Worm (Caenorhabditis elegans) whole organism, L1 larva: ENCODE data around the gene nspg-3.

Source experiments
- C34B4.2 ChIP-seq: sonication (generic microtip); optimal IDR thresholded peaks from 2 replicates; lab custom pipeline; 2017; ENCODE audit warnings: mild to moderate bottlenecking, missing genetic modification characterization, missing compliant biosample characterization
- F16B12.6 ChIP-seq: fragments of 150-350 bp; optimal IDR thresholded peaks from 2 replicates; lab custom pipeline; 2014; ENCODE audit warnings: missing biosample characterization, missing genetic modification characterization
- aha-1 ChIP-seq: fragments of 150-350 bp; optimal IDR thresholded peaks from 2 replicates; lab custom pipeline; 2014; ENCODE audit warnings: missing biosample characterization, missing genetic modification characterization
- alr-1 ChIP-seq: fragments of 200-800 bp; sonication (Bioruptor generic); optimal IDR thresholded peaks from 2 replicates; lab custom pipeline; 2018; ENCODE audit warnings: borderline replicate concordance, mild to moderate bottlenecking, missing genetic modification characterization, missing compliant biosample characterization
- aly-2 ChIP-seq: fragments of 150-350 bp; optimal IDR thresholded peaks from 2 replicates; lab custom pipeline; 2014; ENCODE audit warnings: missing biosample characterization, missing genetic modification characterization
- ceh-88 ChIP-seq: fragments of 200-800 bp; sonication (Bioruptor generic); IDR thresholded peaks from 2 replicates; pipeline ENCODE4 v1.3.6; 2022; ENCODE audit warnings: missing genetic modification characterization, missing compliant biosample characterization
- ceh-90 ChIP-seq: sonication (generic microtip); optimal IDR thresholded peaks from 2 replicates; lab custom pipeline; 2016; ENCODE audit warnings: missing genetic modification characterization, missing compliant biosample characterization
- ces-1 ChIP-seq: fragments of 150-350 bp; optimal IDR thresholded peaks from 2 replicates; lab custom pipeline; 2014; ENCODE audit warnings: missing biosample characterization, missing genetic modification reagents, missing genetic modification characterization
- dpl-1 ChIP-seq, 3 experiments: fragments of 150-350 bp in 2 of 3; sonication (generic microtip) in 1 of 3; optimal IDR thresholded peaks; 2 replicates each; lab custom pipeline; 2014 to 2017; ENCODE audit warnings: missing biosample characterization in 3 of 3, missing genetic modification characterization in 3 of 3, missing genetic modification reagents in 3 of 3
- dsc-1 ChIP-seq: sonication (generic microtip); optimal IDR thresholded peaks from 2 replicates; lab custom pipeline; 2016; ENCODE audit warnings: mild to moderate bottlenecking, missing genetic modification characterization, missing compliant biosample characterization
- efl-3 ChIP-seq: fragments of 200-800 bp; sonication (Bioruptor generic); optimal IDR thresholded peaks from 2 replicates; lab custom pipeline; 2018; ENCODE audit warnings: mild to moderate bottlenecking, missing genetic modification characterization, missing compliant biosample characterization
- egl-27 ChIP-seq, 2 experiments: fragments of 150-350 bp in 1 of 2; sonication (generic microtip); optimal IDR thresholded peaks; 3 replicates each; lab custom pipeline; 2017 to 2018; ENCODE audit warnings: missing biosample characterization in 2 of 2, missing genetic modification characterization in 2 of 2, missing genetic modification reagents in 2 of 2
- elt-2 ChIP-seq: sonication (generic microtip); optimal IDR thresholded peaks from 2 replicates; lab custom pipeline; 2016; ENCODE audit warnings: missing genetic modification characterization, mild to moderate bottlenecking, inconsistent platforms, missing compliant biosample characterization, missing genetic modification reagents
- elt-3 ChIP-seq, 6 experiments: fragments of 150-350 bp in 1 of 6; sonication (generic microtip); optimal IDR thresholded peaks; 2 replicates each; lab custom pipeline; 2017 to 2018; ENCODE audit warnings: missing biosample characterization in 6 of 6, missing genetic modification characterization in 6 of 6, inconsistent platforms in 1 of 6
- ets-5 ChIP-seq: fragments of 200-800 bp; sonication (Bioruptor generic); IDR thresholded peaks from 2 replicates; pipeline ENCODE4 v1.3.6; 2022; ENCODE audit warnings: missing genetic modification characterization, missing compliant biosample characterization
- fos-1 ChIP-seq: fragments of 150-350 bp; optimal IDR thresholded peaks from 2 replicates; lab custom pipeline; 2014; ENCODE audit warnings: missing biosample characterization, missing genetic modification characterization
- hlh-17 ChIP-seq: fragments of 200-800 bp; sonication (Bioruptor generic); optimal IDR thresholded peaks from 2 replicates; lab custom pipeline; 2018; ENCODE audit warnings: missing genetic modification characterization, mild to moderate bottlenecking, missing compliant biosample characterization, moderate library complexity, borderline replicate concordance
- hlh-4 ChIP-seq: sonication (generic microtip); optimal IDR thresholded peaks from 2 replicates; lab custom pipeline; 2016; ENCODE audit warnings: mild to moderate bottlenecking, missing genetic modification characterization, missing compliant biosample characterization
- hpl-2 ChIP-seq: fragments of 150-350 bp; optimal IDR thresholded peaks from 2 replicates; lab custom pipeline; 2014; ENCODE audit warnings: missing biosample characterization, missing genetic modification reagents, missing genetic modification characterization
- jun-1 ChIP-seq: fragments of 150-350 bp; optimal IDR thresholded peaks from 2 replicates; lab custom pipeline; 2014; ENCODE audit warnings: missing biosample characterization, missing genetic modification reagents, missing genetic modification characterization
- lin-13 ChIP-seq: fragments of 150-350 bp; optimal IDR thresholded peaks from 2 replicates; lab custom pipeline; 2014; ENCODE audit warnings: missing biosample characterization, missing genetic modification reagents, missing genetic modification characterization
- lin-14 ChIP-seq: fragments of 200-800 bp; sonication (Bioruptor generic); optimal IDR thresholded peaks from 2 replicates; lab custom pipeline; 2018; ENCODE audit warnings: mild to moderate bottlenecking, missing genetic modification characterization, moderate library complexity, missing compliant biosample characterization
- lin-15B ChIP-seq: fragments of 150-350 bp; sonication (generic microtip); optimal IDR thresholded peaks from 3 replicates; lab custom pipeline; 2014; ENCODE audit warnings: missing biosample characterization, missing genetic modification characterization
- lin-35 ChIP-seq, 2 experiments: fragments of 150-350 bp; optimal IDR thresholded peaks; 2 replicates each; lab custom pipeline; 2014; ENCODE audit warnings: missing biosample characterization in 2 of 2, missing genetic modification characterization in 2 of 2, missing genetic modification reagents in 2 of 2
- lin-39 ChIP-seq: fragments of 150-350 bp; optimal IDR thresholded peaks from 2 replicates; lab custom pipeline; 2014; ENCODE audit warnings: missing biosample characterization, missing genetic modification reagents, missing genetic modification characterization
- lir-3 ChIP-seq: sonication (generic microtip); optimal IDR thresholded peaks from 2 replicates; lab custom pipeline; 2016; ENCODE audit warnings: mild to moderate bottlenecking, missing genetic modification characterization, moderate library complexity, missing compliant biosample characterization; ENCODE audit not compliant: poor library complexity
- mab-9 ChIP-seq: fragments of 200-800 bp; sonication (Bioruptor generic); IDR thresholded peaks from 2 replicates; pipeline ENCODE4 v1.3.6; 2022; ENCODE audit warnings: missing genetic modification reagents, missing genetic modification characterization, missing compliant biosample characterization
- nhr-19 ChIP-seq: fragments of 200-800 bp; sonication (Bioruptor generic); conservative IDR thresholded peaks from 2 replicates; pipeline ENCODE4 v1.3.6; 2022; ENCODE audit warnings: missing genetic modification characterization, missing compliant biosample characterization
- nhr-20 ChIP-seq: sonication (generic microtip); optimal IDR thresholded peaks from 2 replicates; lab custom pipeline; 2016; ENCODE audit warnings: mild to moderate bottlenecking, missing genetic modification characterization, missing compliant biosample characterization
- nhr-28 ChIP-seq: fragments of 150-350 bp; optimal IDR thresholded peaks from 2 replicates; lab custom pipeline; 2014; ENCODE audit warnings: missing biosample characterization, missing genetic modification characterization
- nhr-47 ChIP-seq: sonication (generic microtip); optimal IDR thresholded peaks from 2 replicates; lab custom pipeline; 2016; ENCODE audit warnings: mild to moderate bottlenecking, missing genetic modification characterization, moderate library complexity, missing compliant biosample characterization
- nhr-77 ChIP-seq: fragments of 150-350 bp; optimal IDR thresholded peaks from 2 replicates; lab custom pipeline; 2014; ENCODE audit warnings: missing biosample characterization, missing genetic modification characterization
- nhr-84 ChIP-seq: sonication (generic microtip); optimal IDR thresholded peaks from 2 replicates; lab custom pipeline; 2017; ENCODE audit warnings: missing biosample characterization, missing genetic modification characterization
- pqm-1 ChIP-seq: sonication (generic microtip); optimal IDR thresholded peaks from 3 replicates; lab custom pipeline; 2017; ENCODE audit warnings: missing biosample characterization, missing genetic modification characterization
- snpc-4 ChIP-seq: fragments of 150-350 bp; optimal IDR thresholded peaks from 2 replicates; lab custom pipeline; 2014; ENCODE audit warnings: missing biosample characterization, missing genetic modification characterization
- snu-23 ChIP-seq: sonication (generic microtip); optimal IDR thresholded peaks from 2 replicates; lab custom pipeline; 2016; ENCODE audit warnings: missing genetic modification characterization, missing compliant biosample characterization
- sox-4 ChIP-seq: sonication (generic microtip); optimal IDR thresholded peaks from 2 replicates; lab custom pipeline; 2016; ENCODE audit warnings: missing genetic modification characterization, missing compliant biosample characterization
- sptf-1 ChIP-seq: fragments of 150-350 bp; optimal IDR thresholded peaks from 2 replicates; lab custom pipeline; 2014; ENCODE audit warnings: missing biosample characterization, missing genetic modification characterization
- tbx-2 ChIP-seq: sonication (generic microtip); optimal IDR thresholded peaks from 2 replicates; lab custom pipeline; 2016; ENCODE audit warnings: missing genetic modification characterization, missing compliant biosample characterization
- unc-130 ChIP-seq: fragments of 150-350 bp; optimal IDR thresholded peaks from 2 replicates; lab custom pipeline; 2017; ENCODE audit warnings: missing biosample characterization, missing genetic modification characterization, inconsistent platforms
- unc-86 ChIP-seq: sonication (generic microtip); optimal IDR thresholded peaks from 2 replicates; lab custom pipeline; 2016; ENCODE audit warnings: missing genetic modification characterization, missing compliant biosample characterization
- unc-98 ChIP-seq: fragments of 200-800 bp; sonication (Bioruptor generic); IDR thresholded peaks from 2 replicates; pipeline ENCODE4 v1.3.6; 2022; ENCODE audit warnings: missing genetic modification characterization, missing compliant biosample characterization
- vab-15 ChIP-seq: sonication (generic microtip); optimal IDR thresholded peaks from 2 replicates; lab custom pipeline; 2017; ENCODE audit warnings: missing genotype, mild to moderate bottlenecking, missing genetic modification characterization, missing compliant biosample characterization
- xbp-1 ChIP-seq: sonication (generic microtip); optimal IDR thresholded peaks from 2 replicates; lab custom pipeline; 2016; ENCODE audit warnings: missing genetic modification characterization, missing compliant biosample characterization
- zip-4 ChIP-seq: fragments of 200-800 bp; sonication (Bioruptor generic); optimal IDR thresholded peaks from 2 replicates; lab custom pipeline; 2018; ENCODE audit warnings: mild to moderate bottlenecking, missing genetic modification characterization, moderate library complexity, missing compliant biosample characterization
- ztf-11 ChIP-seq, 2 experiments: sonication (generic microtip); optimal IDR thresholded peaks; 2 replicates each; lab custom pipeline; 2016 to 2017; ENCODE audit warnings: missing genetic modification characterization in 2 of 2, missing biosample characterization in 1 of 2, missing compliant biosample characterization in 1 of 2
- ztf-4 ChIP-seq: fragments of 150-350 bp; optimal IDR thresholded peaks from 2 replicates; lab custom pipeline; 2014; ENCODE audit warnings: missing biosample characterization, missing genetic modification characterization

The nspg-3 gene

DNA sequence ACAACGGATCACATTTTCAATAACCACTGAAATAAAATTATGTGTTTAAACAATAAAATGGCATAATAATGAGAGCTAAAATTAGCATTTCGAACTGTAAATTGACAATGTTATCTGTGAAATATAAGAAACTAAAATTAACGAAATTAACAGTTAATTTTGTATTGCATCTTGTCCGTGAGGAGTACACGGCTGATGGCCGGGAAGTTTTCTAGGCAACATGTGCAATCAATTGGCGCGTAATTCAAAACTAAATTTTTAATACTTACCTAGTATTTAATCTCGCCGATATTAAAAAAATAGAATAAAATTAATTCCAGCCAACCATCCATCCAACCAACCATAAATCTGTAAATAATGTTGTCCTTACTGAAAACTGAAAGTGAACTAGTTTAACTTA lies 30.1 kb upstream of the nspg-3 start (continued):
- TF ChIP-seq ztf-4 (peak; percentile 76), hlh-17 (GFP tag; lab: Kevin White, UChicago) (peak; percentile 53), lin-39 (tag; lab: Kevin White, UChicago) (peak; percentile 85), aly-2 (tag; lab: Kevin White, UChicago) (peak; percentile 59), nhr-20 (tag; lab: Kevin White, UChicago) (peak; percentile 94), jun-1 (peak; percentile 58), snpc-4 (tag; lab: Kevin White, UChicago) (peak; percentile 62), unc-130 (tag; lab: Kevin White, UChicago) (peak; percentile 87), nhr-47 (tag; lab: Kevin White, UChicago) (peak; percentile 94), unc-86 (tag; lab: Kevin White, UChicago) (peak; percentile 79), ztf-11 (tag; optimal IDR thresholded peaks at IDR 0.05; lab: Kevin White, UChicago) (peak in 1 of 2 experiments; percentile 98), aha-1 (tag; lab: Kevin White, UChicago) (no peak), ets-5 (GFP tag; lab: Robert Waterston, UW) (no peak), pqm-1 (tag; lab: Kevin White, UChicago) (no peak), lir-3 (tag; lab: Kevin White, UChicago) (peak; percentile 98), ceh-88 (peak; percentile 82), ceh-90 (tag; lab: Kevin White, UChicago) (peak; percentile 97), dpl-1 (GFP tag; optimal IDR thresholded peaks at IDR 0.05; lab: Kevin White, UChicago) (peak; percentile 95 to 98 (median 97)), dsc-1 (tag; lab: Kevin White, UChicago) (peak; percentile 97), lin-14 (GFP tag; lab: Kevin White, UChicago) (peak; percentile 82), alr-1 (tag; lab: Kevin White, UChicago) (no peak), snu-23 (GFP tag; lab: Kevin White, UChicago) (peak; percentile 93), nhr-77 (tag; lab: Kevin White, UChicago) (no peak), xbp-1 (tag; lab: Kevin White, UChicago) (peak; percentile 91), unc-98 (GFP tag; lab: Robert Waterston, UW) (peak; percentile 74), hlh-4 (tag; lab: Kevin White, UChicago) (peak; percentile 81), nhr-28 (tag; lab: Kevin White, UChicago) (no peak), C34B4.2 (tag; lab: Kevin White, UChicago) (peak; percentile 13), nhr-84 (tag; lab: Kevin White, UChicago) (no peak), vab-15 (tag; lab: Kevin White, UChicago) (peak; percentile 44), tbx-2 (tag; lab: Kevin White, UChicago) (peak; percentile 93), egl-27 (tag; optimal IDR thresholded peaks at IDR 0.05; lab: Kevin White, UChicago) (no peak), F16B12.6 (tag; lab: Kevin White, UChicago) (peak; percentile 43), hpl-2 (GFP tag; lab: Kevin White, UChicago) (no peak), nhr-19 (GFP tag; lab: Robert Waterston, UW) (peak; percentile 93), sox-4 (peak; percentile 96), sptf-1 (tag; lab: Kevin White, UChicago) (no peak), lin-13 (GFP tag; lab: Kevin White, UChicago) (peak; percentile 68), lin-15B (tag; lab: Kevin White, UChicago) (peak; percentile 63), zip-4 (GFP tag; lab: Kevin White, UChicago) (peak; percentile 57), efl-3 (peak; percentile 73), mab-9 (GFP tag; lab: Robert Waterston, UW) (peak; percentile 67; the same call in 1 of the 2 replicates), fos-1 (tag; lab: Kevin White, UChicago) (peak; percentile 1), lin-35 (GFP tag; optimal IDR thresholded peaks at IDR 0.05; lab: Kevin White, UChicago) (peak; percentile 98), elt-3 (tag; optimal IDR thresholded peaks at IDR 0.05; lab: Kevin White, UChicago) (peak in 2 of 6 experiments; percentile 75 to 80), elt-2 (tag; lab: Kevin White, UChicago) (peak; percentile 82), ces-1 (GFP tag; lab: Kevin White, UChicago) (no peak)
